Fruit fly (Drosophila melanogaster): ENCODE data around the gene CG43861.

The CG43861 gene

dm6 chr2L:19958520-19959161 is 58.4 kb downstream of the CG43861 start, which contains the start of gene COX4 (continued):
- TF ChIP-seq CG17612 (GFP tag; IDR thresholded peaks at IDR 0.05) (no peak), Ets97D (GFP tag; optimal IDR thresholded peaks at IDR 0.05) (no peak), CG13775 (GFP tag; optimal IDR thresholded peaks at IDR 0.05) (no peak), twi (tag; optimal IDR thresholded peaks at IDR 0.05) (no peak), nerfin-2 (GFP tag; IDR thresholded peaks at IDR 0.05; ENCODE audit: partially characterized antibody) (no peak; the same call in 1 of the 2 replicates), h (optimal IDR thresholded peaks at IDR 0.05) (no peak), H15 (GFP tag; IDR thresholded peaks at IDR 0.05) (no peak), bab2 (GFP tag; optimal IDR thresholded peaks at IDR 0.05) (no peak), run (tag; optimal IDR thresholded peaks at IDR 0.05) (no peak), tna (GFP tag; IDR thresholded peaks at IDR 0.05; ENCODE audit: partially characterized antibody) (peak; percentile 33; the same call in 1 of the 2 replicates), her (GFP tag; optimal IDR thresholded peaks at IDR 0.05) (no peak), pzg (GFP tag; optimal IDR thresholded peaks at IDR 0.05) (peak; percentile 80), lmd (GFP tag; IDR thresholded peaks at IDR 0.05) (no peak)

- TF ChIP-seq tna (GFP tag; IDR thresholded peaks at IDR 0.05; ENCODE audit: partially characterized antibody) (no peak), CG6654 (GFP tag; optimal IDR thresholded peaks at IDR 0.05) (peak; percentile 77), Meics (GFP tag; optimal IDR thresholded peaks at IDR 0.05) (no peak), HLH3B (GFP tag; IDR thresholded peaks at IDR 0.05) (no peak), Doc3 (GFP tag; IDR thresholded peaks at IDR 0.05; ENCODE audit: partially characterized antibody) (no peak), sr (GFP tag; IDR thresholded peaks at IDR 0.05) (no peak), sob (GFP tag; IDR thresholded peaks at IDR 0.05) (no peak), CG14965 (GFP tag; optimal IDR thresholded peaks at IDR 0.05; ENCODE audit: borderline replicate concordance) (no peak)
Measured at dm6 chr2L:19952221-19952620, 64.9 kb downstream of the CG43861 start.

- 0 out of 2 replicates have a peak, but pooled peaks have one; percentile 17 for TF ChIP-seq GATAe (GFP tag; conservative IDR thresholded peaks at IDR 0.05)
- TF ChIP-seq pnt (GFP tag; optimal IDR thresholded peaks at IDR 0.05) = no peak
- TF ChIP-seq twi (tag; optimal IDR thresholded peaks at IDR 0.05) = peak; percentile 99
- TF ChIP-seq CG34376 (GFP tag; optimal IDR thresholded peaks at IDR 0.05) = peak; percentile 3
- TF ChIP-seq CG3065 (GFP tag; optimal IDR thresholded peaks at IDR 0.05) = peak; percentile 26
- TF ChIP-seq exex (tag; optimal IDR thresholded peaks at IDR 0.05) = peak; percentile 40
- TF ChIP-seq CG30403 (GFP tag; optimal IDR thresholded peaks at IDR 0.05) = no peak
- no peak for TF ChIP-seq gt (GFP tag; IDR thresholded peaks at IDR 0.05)
- peak in 1 of 2 experiments; percentile 93 for TF ChIP-seq Hr78 (GFP tag; optimal IDR thresholded peaks at IDR 0.05)
- peak; percentile 38 for TF ChIP-seq CG11504 (tag; optimal IDR thresholded peaks at IDR 0.05)
- TF ChIP-seq MBD-R2 (GFP tag; IDR thresholded peaks at IDR 0.05) = no peak
- TF ChIP-seq sug (tag; optimal IDR thresholded peaks at IDR 0.05) = peak; percentile 3
- peak; percentile 49 for TF ChIP-seq Med (GFP tag)
- TF ChIP-seq odd (GFP tag; optimal IDR thresholded peaks at IDR 0.05) = peak; percentile 4
- no peak for TF ChIP-seq ken (GFP tag; IDR thresholded peaks at IDR 0.05)
- peak; percentile 26 for TF ChIP-seq grau (tag; optimal IDR thresholded peaks at IDR 0.05)
- peak; percentile 75 for TF ChIP-seq grn (GFP tag; optimal IDR thresholded peaks at IDR 0.05)
Measured at dm6 chr2L:19951543-19952163, 65.4 kb downstream of the CG43861 start.

All from whole organism, embryonic.